Worm (Caenorhabditis elegans) whole organism, L4 larva: Measurements from ENCODE around the gene paml-1.
A peak's percentile ranks its signal among the peaks of the same experiment; 100 is the strongest.

Experiments
- T26A8.4 ChIP-seq: fragments of 200-800 bp; sonication (Bioruptor generic); IDR thresholded peaks from 2 replicates; pipeline ENCODE4 v1.3.6; 2022; ENCODE audit warnings: missing genetic modification characterization, missing compliant biosample characterization
- aly-2 ChIP-seq: sonication (generic microtip); optimal IDR thresholded peaks from 2 replicates; lab custom pipeline; 2018; ENCODE audit warnings: missing biosample characterization, missing genetic modification characterization
- fkh-10 ChIP-seq: fragments of 150-350 bp; optimal IDR thresholded peaks from 2 replicates; lab custom pipeline; 2014; ENCODE audit warnings: missing biosample characterization, missing genetic modification reagents, missing genetic modification characterization
- nhr-10 ChIP-seq: fragments of 150-350 bp; optimal IDR thresholded peaks from 2 replicates; lab custom pipeline; 2014; ENCODE audit warnings: missing biosample characterization, missing genetic modification characterization
- pqm-1 ChIP-seq: sonication (generic microtip); optimal IDR thresholded peaks from 2 replicates; lab custom pipeline; 2017; ENCODE audit warnings: missing biosample characterization, missing genetic modification characterization
- unc-62 ChIP-seq, 3 experiments: fragments of 150-350 bp in 1 of 3; sonication (generic microtip); optimal IDR thresholded peaks in 2 of 3; peaks in 1 of 3; 1 replicate in 1 of 3; 2 replicates in 2 of 3; lab custom pipeline; 2014 to 2017; ENCODE audit warnings: missing biosample characterization in 3 of 3, missing genetic modification characterization in 3 of 3, missing genetic modification reagents in 3 of 3, missing genotype in 1 of 3
- zip-2 ChIP-seq: fragments of 150-350 bp; optimal IDR thresholded peaks from 2 replicates; lab custom pipeline; 2014; ENCODE audit warnings: missing biosample characterization, missing genetic modification characterization

ce11 chrIII:10270778-10271307 is 37.0 kb upstream of the paml-1 start, which contains the start of gene cnk-1:
- peak; percentile 97 for TF ChIP-seq T26A8.4 (GFP tag; lab: Robert Waterston, UW)
- no peak for TF ChIP-seq nhr-10 (tag; lab: Kevin White, UChicago)
- no peak for TF ChIP-seq pqm-1 (tag; lab: Kevin White, UChicago)
- no peak for TF ChIP-seq zip-2 (tag; lab: Kevin White, UChicago)
- TF ChIP-seq fkh-10 = no peak
- no peak for TF ChIP-seq aly-2
- no peak for TF ChIP-seq unc-62 (GFP tag; optimal IDR thresholded peaks at IDR 0.05 in 1 of 2; lab: Kevin White, UChicago)
- no peak for TF ChIP-seq unc-62 (tag; optimal IDR thresholded peaks at IDR 0.05; lab: Kevin White, UChicago)
